Worm (Caenorhabditis elegans): ENCODE data around the gene nhr-30.

Gene nhr-30

DNA sequence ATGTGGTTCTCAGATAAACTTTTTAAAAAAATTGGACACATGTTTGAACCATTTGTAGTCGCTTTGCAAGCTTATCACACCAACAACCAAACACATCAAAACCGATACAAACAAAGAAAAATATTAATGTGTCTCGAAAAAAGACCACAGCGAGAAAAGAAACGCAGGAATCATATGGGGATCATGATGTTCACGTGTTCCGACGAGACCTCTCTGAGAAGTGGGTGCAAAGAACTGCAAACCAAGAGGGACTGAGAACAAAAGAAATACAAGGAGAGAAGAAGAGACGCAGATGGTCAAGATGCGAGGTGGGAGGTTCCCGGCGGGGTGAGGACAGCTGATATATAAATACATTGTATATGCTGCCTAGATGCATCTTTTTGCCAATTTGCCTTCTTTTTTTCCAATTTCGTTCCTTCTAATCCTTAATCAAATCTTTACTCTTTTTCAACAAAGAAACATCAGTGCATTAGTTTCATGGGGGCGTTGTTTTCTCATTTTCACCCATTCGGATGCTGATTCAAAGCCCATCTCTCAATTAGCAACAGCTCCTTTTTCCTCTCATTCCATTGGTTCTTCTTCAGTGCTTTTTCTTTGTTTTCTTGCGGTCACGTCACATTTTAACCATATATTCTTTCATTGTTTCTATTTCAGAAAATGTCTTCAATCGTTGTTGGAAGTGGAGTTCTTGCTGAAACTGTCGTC, 50.8 kb downstream of the nhr-30 start, which contains the start of gene F21C10.10:
F21C10.10 (plus strand) TSS at position 655 of the 705 bp plus-strand sequence.
- TF ChIP-seq ztf-6 (GFP tag; IDR thresholded peaks at IDR 0.05) (peak; percentile 38; the same call in 1 of the 2 replicates), F39B2.1 (GFP tag; IDR thresholded peaks at IDR 0.05) (no peak), lin-26 (GFP tag; IDR thresholded peaks at IDR 0.05) (peak; percentile 71; the same call in 1 of the 2 replicates), ceh-91 (GFP tag; IDR thresholded peaks at IDR 0.05) (no peak), unc-62 (GFP tag; optimal IDR thresholded peaks at IDR 0.05) (peak; percentile 52), nfyb-1 (GFP tag; IDR thresholded peaks at IDR 0.05) (peak; percentile 75), gei-17 (GFP tag; optimal IDR thresholded peaks at IDR 0.05) (peak; percentile 52), F22D6.2 (tag; optimal IDR thresholded peaks at IDR 0.05) (peak; percentile 94), F55B11.4 (tag; optimal IDR thresholded peaks at IDR 0.05; ENCODE audit: borderline replicate concordance, insufficient read depth) (no peak), pbrm-1 (GFP tag; IDR thresholded peaks at IDR 0.05) (peak; percentile 51; the same call in 1 of the 2 replicates), nhr-80 (tag; optimal IDR thresholded peaks at IDR 0.05) (peak; percentile 81), ztf-26 (tag; optimal IDR thresholded peaks at IDR 0.05) (peak; percentile 87), lin-35 (GFP tag; optimal IDR thresholded peaks at IDR 0.05) (peak in 1 of 3 experiments; percentile 0), nhr-179 (tag; optimal IDR thresholded peaks at IDR 0.05) (no peak), nhr-90 (tag; optimal IDR thresholded peaks at IDR 0.05) (peak; percentile 27), let-526 (GFP tag; IDR thresholded peaks at IDR 0.05) (0 out of 2 replicates have a peak, but pooled peaks have one; percentile 34), lin-54 (GFP tag; optimal IDR thresholded peaks at IDR 0.05) (peak; percentile 55), K12H6.12 (tag; optimal IDR thresholded peaks at IDR 0.05) (peak; percentile 67), F23B12.7 (tag; optimal IDR thresholded peaks at IDR 0.05; ENCODE audit: insufficient read depth) (peak; percentile 15), K11D2.4 (GFP tag; IDR thresholded peaks at IDR 0.05) (peak; percentile 80), atf-7 (tag; optimal IDR thresholded peaks at IDR 0.05) (peak; percentile 68), mcd-1 (GFP tag; IDR thresholded peaks at IDR 0.05) (peak; percentile 50), hmg-1.2 (GFP tag; IDR thresholded peaks at IDR 0.05) (peak; percentile 90), ceh-27 (GFP tag; optimal IDR thresholded peaks at IDR 0.05) (peak; percentile 80), chd-7 (tag; optimal IDR thresholded peaks at IDR 0.05) (peak; percentile 69), die-1 (tag; optimal IDR thresholded peaks at IDR 0.05) (peak; percentile 21), cebp-1 (GFP tag; IDR thresholded peaks at IDR 0.05) (no peak), cebp-1 (tag; optimal IDR thresholded peaks at IDR 0.05) (peak; percentile 81), efl-1 (GFP tag; optimal IDR thresholded peaks at IDR 0.05) (no peak), ZK185.1 (tag; optimal IDR thresholded peaks at IDR 0.05; ENCODE audit: poor library complexity, severe bottlenecking) (peak; percentile 69), tbp1 (GFP tag; optimal IDR thresholded peaks at IDR 0.05) (peak; percentile 54), B0336.3 (GFP tag; IDR thresholded peaks at IDR 0.05) (peak; percentile 59; the same call in 1 of the 2 replicates), rcor-1 (GFP tag; IDR thresholded peaks at IDR 0.05) (no peak), snpc-4 (GFP tag; optimal IDR thresholded peaks at IDR 0.05) (no peak), snpc-4 (tag; optimal IDR thresholded peaks at IDR 0.05) (peak in 2 of 4 experiments; percentile 22 to 48), B0019.2 (GFP tag; conservative IDR thresholded peaks at IDR 0.05) (no peak), Y53G8AR.9 (GFP tag; conservative IDR thresholded peaks at IDR 0.05) (peak; percentile 38; the same call in 1 of the 2 replicates), pha-4 (tag; optimal IDR thresholded peaks at IDR 0.05) (peak; percentile 86), egl-44 (GFP tag; IDR thresholded peaks at IDR 0.05) (peak; percentile 42; the same call in 1 of the 2 replicates), madf-10 (tag; optimal IDR thresholded peaks at IDR 0.05) (peak; percentile 72), bed-1 (GFP tag; IDR thresholded peaks at IDR 0.05) (no peak), lin-40 (tag; optimal IDR thresholded peaks at IDR 0.05) (peak; percentile 91), mes-4 (tag; optimal IDR thresholded peaks at IDR 0.05) (no peak), ekl-4 (GFP tag; IDR thresholded peaks at IDR 0.05) (peak; percentile 58), Y56A3A.18 (GFP tag; IDR thresholded peaks at IDR 0.05) (no peak), ztf-3 (GFP tag; optimal IDR thresholded peaks at IDR 0.05) (no peak), ama-1 (optimal IDR thresholded peaks at IDR 0.05) (peak; percentile 59), ama-1 (GFP tag; optimal IDR thresholded peaks at IDR 0.05) (no peak)
